Worm (Caenorhabditis elegans) whole organism, midembryonic: ENCODE measurements around the gene fbxc-36.

ENCODE experiments used
- cog-1 ChIP-seq: sonication (generic microtip); optimal IDR thresholded peaks from 2 replicates; lab custom pipeline; 2016; ENCODE audit warnings: missing genetic modification characterization, missing compliant biosample characterization
- flt-1 ChIP-seq: fragments of 200-800 bp; sonication (Bioruptor generic); IDR thresholded peaks from 2 replicates; pipeline ENCODE4 v1.3.6; 2022; ENCODE audit warnings: missing genetic modification characterization, missing compliant biosample characterization
- klf-2 ChIP-seq: fragments of 200-800 bp; sonication (Bioruptor generic); conservative IDR thresholded peaks from 2 replicates; pipeline ENCODE4 v1.3.6; 2022; ENCODE audit warnings: missing genetic modification reagents, missing genetic modification characterization, missing compliant biosample characterization
- med-1 ChIP-seq: sonication (generic microtip); optimal IDR thresholded peaks from 2 replicates; lab custom pipeline; 2017; ENCODE audit warnings: missing genetic modification characterization, mild to moderate bottlenecking, missing compliant biosample characterization, antibody characterized with exemption, missing genetic modification reagents; ENCODE audit not compliant: insufficient read depth
- tab-1 ChIP-seq: fragments of 200-800 bp; sonication (Bioruptor generic); IDR thresholded peaks from 2 replicates; pipeline ENCODE4 v1.3.6; 2022; ENCODE audit warnings: missing genetic modification characterization, missing compliant biosample characterization
- ztf-23 ChIP-seq: fragments of 200-800 bp; sonication (Bioruptor generic); IDR thresholded peaks from 2 replicates; pipeline ENCODE4 v1.3.6; 2022; ENCODE audit warnings: missing genetic modification reagents, missing genetic modification characterization, missing compliant biosample characterization
- ztf-29 ChIP-seq: fragments of 200-800 bp; sonication (Bioruptor generic); IDR thresholded peaks from 2 replicates; pipeline ENCODE4 v1.3.6; 2022; ENCODE audit warnings: missing genetic modification reagents, missing genetic modification characterization, missing compliant biosample characterization

DNA sequence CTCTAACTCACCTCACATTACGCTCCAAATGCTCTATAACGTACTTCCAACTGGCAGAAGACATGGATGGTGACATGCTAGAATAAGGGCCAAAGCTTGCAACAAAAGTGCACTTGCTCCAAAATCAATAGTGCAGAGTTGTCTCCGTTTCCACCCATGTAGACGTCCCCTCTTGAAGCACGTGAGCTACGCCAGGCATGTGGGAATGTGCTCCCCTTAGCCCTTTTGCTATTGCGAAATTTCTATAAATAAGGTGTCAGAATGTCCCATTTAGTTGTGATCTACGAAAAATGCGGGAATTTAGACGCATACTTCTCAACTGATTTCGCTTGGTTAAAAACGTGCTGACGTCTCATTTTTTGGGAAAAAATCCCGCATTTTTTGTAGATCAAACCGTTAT, 9.6 kb downstream of the fbxc-36 start:
- TF ChIP-seq ztf-23 (GFP tag; lab: Robert Waterston, UW) (no peak), med-1 (GFP tag; lab: Kevin White, UChicago) (no peak), flt-1 (GFP tag; lab: Robert Waterston, UW) (no peak), ztf-29 (GFP tag; lab: Robert Waterston, UW) (no peak), cog-1 (no peak), tab-1 (no peak), klf-2 (GFP tag; lab: Robert Waterston, UW) (no peak)
